Worm (Caenorhabditis elegans) whole organism, L4 larva: Measurements from ENCODE around the gene clec-56.

Experiments
- ama-1 ChIP-seq: fragments of 150-350 bp; optimal IDR thresholded peaks from 2 replicates; lab custom pipeline; 2014; ENCODE audit warnings: inconsistent platforms, mixed read lengths
- attf-4 ChIP-seq: sonication (generic microtip); optimal IDR thresholded peaks from 3 replicates; lab custom pipeline; 2017; ENCODE audit warnings: missing biosample characterization, missing genetic modification characterization
- ces-1 ChIP-seq: fragments of 150-350 bp; sonication (generic microtip); optimal IDR thresholded peaks from 4 replicates; lab custom pipeline; 2014; ENCODE audit warnings: missing biosample characterization, missing genetic modification reagents, missing genetic modification characterization
- nhr-10 ChIP-seq: fragments of 150-350 bp; optimal IDR thresholded peaks from 2 replicates; lab custom pipeline; 2014; ENCODE audit warnings: missing biosample characterization, missing genetic modification characterization
- zip-11 ChIP-seq: fragments of 200-800 bp; sonication (Bioruptor generic); IDR thresholded peaks from 2 replicates; pipeline ENCODE4 v1.3.6; 2022; ENCODE audit warnings: missing genetic modification characterization, missing compliant biosample characterization
- ztf-11 ChIP-seq: fragments of 150-350 bp; optimal IDR thresholded peaks from 2 replicates; lab custom pipeline; 2014; ENCODE audit warnings: missing biosample characterization, missing genetic modification characterization

- TF ChIP-seq ces-1 (GFP tag; lab: Kevin White, UChicago), result no peak
- TF ChIP-seq zip-11 (GFP tag; lab: Robert Waterston, UW), result no peak
- TF ChIP-seq nhr-10, result no peak
- TF ChIP-seq ztf-11 (tag; lab: Kevin White, UChicago), result no peak
- no peak for TF ChIP-seq attf-4 (tag; lab: Kevin White, UChicago)
- TF ChIP-seq ama-1 (lab: Kevin White, UChicago), result no peak
Observed at ce11 chrV:14503065-14503464, 28.9 kb downstream of the clec-56 start.
